Fruit fly (Drosophila melanogaster) whole organism, prepupa: ENCODE measurements around the gene PGRP-LC.
A peak's percentile ranks its signal among the peaks of the same experiment; 100 is the strongest.

Experiments
- Blimp-1 ChIP-seq: fragments of 200-800 bp; sonication (Bioruptor generic); optimal IDR thresholded peaks from 3 replicates; lab custom pipeline; 2017; ENCODE audit warnings: missing biosample characterization, missing genetic modification characterization, mild to moderate bottlenecking, moderate library complexity, missing genetic modification reagents
- CG10631 ChIP-seq: fragments of 200-800 bp; sonication (Bioruptor generic); optimal IDR thresholded peaks from 2 replicates; lab custom pipeline; 2016; ENCODE audit warnings: missing biosample characterization, missing genetic modification characterization
- CG11294 ChIP-seq: fragments of 200-800 bp; sonication (Bioruptor generic); IDR thresholded peaks from 2 replicates; pipeline ENCODE4 v1.3.6; 2022; ENCODE audit warnings: missing biosample characterization, missing genetic modification characterization
- CG11902 ChIP-seq: fragments of 200-800 bp; sonication (Bioruptor generic); optimal IDR thresholded peaks from 3 replicates; lab custom pipeline; 2016; ENCODE audit warnings: missing biosample characterization, missing genetic modification characterization
- CG16779 ChIP-seq: fragments of 200-800 bp; sonication (Bioruptor generic); optimal IDR thresholded peaks from 3 replicates; lab custom pipeline; 2017; ENCODE audit warnings: missing biosample characterization, mild to moderate bottlenecking, missing genetic modification characterization
- CG3032 ChIP-seq: fragments of 200-800 bp; optimal IDR thresholded peaks from 2 replicates; lab custom pipeline; 2019; ENCODE audit warnings: missing biosample characterization, mild to moderate bottlenecking, missing genetic modification characterization, moderate library complexity
- CG31627 ChIP-seq: fragments of 200-800 bp; sonication (Bioruptor generic); optimal IDR thresholded peaks from 3 replicates; lab custom pipeline; 2016; ENCODE audit warnings: missing biosample characterization, missing genetic modification characterization
- CG34406 ChIP-seq: fragments of 200-800 bp; sonication (Bioruptor generic); optimal IDR thresholded peaks from 3 replicates; lab custom pipeline; 2016; ENCODE audit warnings: missing biosample characterization, missing genetic modification characterization
- CG6163 ChIP-seq: fragments of 200-800 bp; sonication (Bioruptor generic); IDR thresholded peaks from 3 replicates; pipeline ENCODE4 v1.3.6; 2022; ENCODE audit warnings: missing biosample characterization, missing genetic modification characterization
- CG6276 ChIP-seq: fragments of 200-800 bp; sonication (Bioruptor generic); optimal IDR thresholded peaks from 2 replicates; lab custom pipeline; 2017; ENCODE audit warnings: missing biosample characterization, mild to moderate bottlenecking, missing genetic modification characterization
- CG6808 ChIP-seq: fragments of 200-800 bp; sonication (Bioruptor generic); optimal IDR thresholded peaks from 3 replicates; lab custom pipeline; 2017; ENCODE audit warnings: missing biosample characterization, missing genetic modification characterization, mild to moderate bottlenecking, moderate library complexity, missing genetic modification reagents
- CG6854 ChIP-seq: fragments of 200-800 bp; sonication (Bioruptor generic); optimal IDR thresholded peaks from 2 replicates; lab custom pipeline; 2017; ENCODE audit warnings: missing biosample characterization, mild to moderate bottlenecking, missing genetic modification characterization
- CG7368 ChIP-seq: fragments of 200-800 bp; sonication (Bioruptor generic); optimal IDR thresholded peaks from 3 replicates; lab custom pipeline; 2016; ENCODE audit warnings: missing biosample characterization, missing genetic modification characterization
- CG8119 ChIP-seq: fragments of 200-800 bp; sonication (Bioruptor generic); IDR thresholded peaks from 3 replicates; pipeline ENCODE4 v1.3.6; 2022; ENCODE audit warnings: missing biosample characterization, missing genetic modification characterization
- CG8319 ChIP-seq: fragments of 200-800 bp; sonication (Bioruptor generic); optimal IDR thresholded peaks from 3 replicates; lab custom pipeline; 2016; ENCODE audit warnings: missing biosample characterization, missing genetic modification characterization
- CG8632 ChIP-seq: fragments of 200-800 bp; sonication (Bioruptor generic); optimal IDR thresholded peaks from 3 replicates; lab custom pipeline; 2016; ENCODE audit warnings: missing biosample characterization, missing genetic modification characterization
- CG9139 ChIP-seq: fragments of 200-800 bp; sonication (Bioruptor generic); optimal IDR thresholded peaks from 3 replicates; lab custom pipeline; 2017; ENCODE audit warnings: missing biosample characterization, mild to moderate bottlenecking, missing genetic modification characterization
- Eip75B ChIP-seq: fragments of 200-800 bp; sonication (Bioruptor generic); optimal IDR thresholded peaks from 3 replicates; lab custom pipeline; 2016; ENCODE audit warnings: missing biosample characterization, missing genetic modification characterization
- Eip78C ChIP-seq: fragments of 200-800 bp; sonication (Bioruptor generic); peaks from one replicate; lab custom pipeline; 2016; ENCODE audit warnings: missing biosample characterization, missing genetic modification characterization
- Eip93F ChIP-seq: fragments of 200-800 bp; sonication (Bioruptor generic); optimal IDR thresholded peaks from 2 replicates; lab custom pipeline; 2016; ENCODE audit warnings: missing biosample characterization, mild to moderate bottlenecking, missing genetic modification characterization
- Ets96B ChIP-seq: fragments of 200-800 bp; optimal IDR thresholded peaks from 2 replicates; lab custom pipeline; 2019; ENCODE audit warnings: missing biosample characterization, mild to moderate bottlenecking, missing genetic modification characterization, moderate library complexity
- Hr39 ChIP-seq: fragments of 200-800 bp; sonication (Bioruptor generic); optimal IDR thresholded peaks from 2 replicates; lab custom pipeline; 2016; ENCODE audit warnings: missing biosample characterization, missing genetic modification characterization
- Lpt ChIP-seq: fragments of 200-800 bp; sonication (Bioruptor generic); optimal IDR thresholded peaks from 3 replicates; lab custom pipeline; 2016; ENCODE audit warnings: missing biosample characterization, missing genetic modification characterization
- Met ChIP-seq: fragments of 200-800 bp; sonication (Bioruptor generic); optimal IDR thresholded peaks from 3 replicates; lab custom pipeline; 2016; ENCODE audit warnings: missing biosample characterization, missing genetic modification characterization
- OdsH ChIP-seq: fragments of 200-800 bp; sonication (Bioruptor generic); optimal IDR thresholded peaks from 3 replicates; lab custom pipeline; 2016; ENCODE audit warnings: missing biosample characterization, missing genetic modification characterization
- Smox ChIP-seq: fragments of 200-800 bp; sonication (Bioruptor generic); optimal IDR thresholded peaks from 3 replicates; lab custom pipeline; 2016; ENCODE audit warnings: missing biosample characterization, missing genetic modification characterization
- Sox102F ChIP-seq: fragments of 200-800 bp; sonication (Bioruptor generic); optimal IDR thresholded peaks from 2 replicates; lab custom pipeline; 2016; ENCODE audit warnings: missing biosample characterization, mild to moderate bottlenecking, missing genetic modification characterization
- Sox14 ChIP-seq: fragments of 200-800 bp; sonication (Bioruptor generic); optimal IDR thresholded peaks from 3 replicates; lab custom pipeline; 2016; ENCODE audit warnings: missing biosample characterization, missing genetic modification characterization
- Sox15 ChIP-seq: fragments of 200-800 bp; sonication (Bioruptor generic); optimal IDR thresholded peaks from 3 replicates; lab custom pipeline; 2016; ENCODE audit warnings: missing biosample characterization, missing genetic modification characterization
- achi ChIP-seq: fragments of 200-800 bp; sonication (Bioruptor generic); optimal IDR thresholded peaks from 3 replicates; lab custom pipeline; 2016; ENCODE audit warnings: missing biosample characterization, missing genetic modification characterization
- cyc ChIP-seq: fragments of 200-800 bp; sonication (Bioruptor generic); optimal IDR thresholded peaks from 3 replicates; lab custom pipeline; 2016; ENCODE audit warnings: missing biosample characterization, missing genetic modification characterization
- dac ChIP-seq: fragments of 200-800 bp; sonication (Bioruptor generic); optimal IDR thresholded peaks from 2 replicates; lab custom pipeline; 2017; ENCODE audit warnings: missing biosample characterization, mild to moderate bottlenecking, missing genetic modification characterization
- eg ChIP-seq: fragments of 200-800 bp; sonication (Bioruptor generic); IDR thresholded peaks from 3 replicates; pipeline ENCODE4 v1.3.6; 2022; ENCODE audit warnings: missing biosample characterization, missing genetic modification characterization
- fd85E ChIP-seq: fragments of 200-800 bp; sonication (Bioruptor generic); optimal IDR thresholded peaks from 3 replicates; lab custom pipeline; 2016; ENCODE audit warnings: missing biosample characterization, missing genetic modification characterization
- fkh ChIP-seq: fragments of 200-800 bp; sonication (Bioruptor generic); optimal IDR thresholded peaks from 3 replicates; lab custom pipeline; 2017; ENCODE audit warnings: missing biosample characterization, mild to moderate bottlenecking, missing genetic modification characterization, moderate library complexity
- lz ChIP-seq: fragments of 200-800 bp; sonication (Bioruptor generic); optimal IDR thresholded peaks from 3 replicates; lab custom pipeline; 2016; ENCODE audit warnings: missing biosample characterization, missing genetic modification characterization
- spab ChIP-seq: fragments of 200-800 bp; sonication (Bioruptor generic); optimal IDR thresholded peaks from 2 replicates; lab custom pipeline; 2017; ENCODE audit warnings: missing biosample characterization, mild to moderate bottlenecking, missing genetic modification characterization, missing genetic modification reagents
- ss ChIP-seq, 2 experiments: fragments of 200-800 bp; sonication (Bioruptor generic); optimal IDR thresholded peaks; 2 replicates in 1 of 2; 3 replicates in 1 of 2; lab custom pipeline; 2017 to 2018; ENCODE audit warnings: mild to moderate bottlenecking in 2 of 2, missing biosample characterization in 2 of 2, missing genetic modification characterization in 2 of 2, moderate library complexity in 1 of 2
- svp ChIP-seq: fragments of 200-800 bp; sonication (Bioruptor generic); peaks from one replicate; lab custom pipeline; 2016; ENCODE audit warnings: missing biosample characterization, missing genetic modification characterization
- topi ChIP-seq: fragments of 200-800 bp; sonication (Bioruptor generic); optimal IDR thresholded peaks from 3 replicates; lab custom pipeline; 2016; ENCODE audit warnings: missing biosample characterization, missing genetic modification characterization
- vri ChIP-seq: fragments of 200-800 bp; sonication (Bioruptor generic); optimal IDR thresholded peaks from 3 replicates; lab custom pipeline; 2016; ENCODE audit warnings: missing biosample characterization, mild to moderate bottlenecking, missing genetic modification characterization

Gene PGRP-LC

DNA sequence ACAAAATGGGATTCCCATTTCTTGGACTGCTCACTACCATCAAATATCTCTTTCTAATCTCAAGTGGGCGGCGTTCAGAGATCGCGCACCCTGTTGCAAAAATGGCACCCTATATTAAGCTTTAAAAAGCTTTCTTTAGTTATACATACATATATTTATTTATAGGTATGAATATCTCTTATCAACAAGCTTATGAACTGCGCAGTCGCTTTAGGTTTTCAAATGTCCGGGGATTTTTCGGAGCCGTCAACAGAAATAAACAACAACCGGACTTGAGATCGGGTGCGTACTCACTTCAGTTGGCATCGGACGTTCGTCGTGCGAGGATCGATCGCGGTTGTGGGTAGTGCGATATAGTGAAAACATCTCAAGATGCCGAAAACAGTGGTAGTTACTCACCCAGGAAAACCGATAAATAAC lies 10.7 kb downstream of the PGRP-LC start, which contains the start of gene PGRP-LF (continued):
- TF ChIP-seq lz (GFP tag; lab: Kevin White, UChicago) (no peak), CG10631 (GFP tag; lab: Kevin White, UChicago) (no peak), dac (no peak), CG11902 (GFP tag; lab: Kevin White, UChicago) (no peak), CG6163 (GFP tag; lab: Robert Waterston, UW) (no peak), ss (GFP tag; optimal IDR thresholded peaks at IDR 0.05; lab: Kevin White, UChicago) (no peak), achi (GFP tag; lab: Kevin White, UChicago) (peak; percentile 28), fd85E (GFP tag; lab: Kevin White, UChicago) (no peak), CG8632 (no peak), CG3032 (no peak)
- TF ChIP-seq, all 60 proteins: peak for 17

DNA sequence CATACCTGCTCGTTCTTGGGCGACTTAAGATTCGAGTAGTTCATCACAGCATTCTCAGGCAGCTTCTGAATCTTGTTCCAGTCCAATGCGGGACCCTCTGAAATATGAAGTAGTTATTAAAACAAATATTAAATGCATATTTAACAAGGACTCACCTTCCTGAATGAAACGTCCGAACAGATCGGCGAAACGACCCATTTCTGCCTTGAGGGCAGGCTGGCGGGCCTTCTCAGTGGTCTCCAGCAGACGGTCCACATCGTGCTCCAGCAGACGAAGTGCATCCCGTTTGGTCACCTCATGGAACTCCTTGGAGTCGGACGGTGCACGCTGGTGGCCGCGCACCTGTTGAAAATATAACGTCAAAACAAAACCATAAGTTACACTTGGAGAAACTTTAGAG lies 15.1 kb downstream of the PGRP-LC start, which contains the start of gene CG32040:
Gene CG32040, plus strand, starts transcription at position 301 of the 400 bp plus-strand sequence.
- TF ChIP-seq Eip93F (no peak), Smox (no peak), CG8319 (GFP tag; lab: Kevin White, UChicago) (no peak), Eip75B (no peak), Hr39 (no peak), CG6276 (GFP tag; lab: Kevin White, UChicago) (no peak), CG7368 (no peak), CG9139 (GFP tag; lab: Kevin White, UChicago) (no peak)
- TF ChIP-seq, all 60 proteins: peak for 0

DNA sequence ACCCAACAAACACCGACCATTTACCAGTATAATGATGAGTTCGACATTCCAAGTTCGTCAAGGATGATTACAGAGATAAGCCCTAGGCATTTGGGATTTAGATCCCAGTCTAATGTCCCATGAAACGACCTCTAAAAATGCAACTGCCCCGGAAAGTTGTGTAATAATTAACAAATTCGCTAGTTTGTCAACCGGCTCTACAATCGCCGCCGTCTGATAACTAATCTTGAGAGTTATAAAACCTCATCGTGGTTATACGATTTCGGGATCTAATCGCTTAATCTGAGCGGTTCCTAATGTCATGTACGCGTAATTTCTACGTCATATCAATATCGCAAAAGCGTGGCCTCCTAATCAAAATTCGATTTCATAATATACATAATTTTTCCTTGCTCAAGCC lies 16.9 kb downstream of the PGRP-LC start:
- TF ChIP-seq Eip78C (no peak), CG34406 (GFP tag; lab: Kevin White, UChicago) (no peak), vri (GFP tag; lab: Kevin White, UChicago) (peak; percentile 39), Ets96B (tag; lab: Kevin White, UChicago) (no peak), Sox14 (GFP tag; lab: Kevin White, UChicago) (no peak), CG6276 (GFP tag; lab: Kevin White, UChicago) (no peak)

DNA sequence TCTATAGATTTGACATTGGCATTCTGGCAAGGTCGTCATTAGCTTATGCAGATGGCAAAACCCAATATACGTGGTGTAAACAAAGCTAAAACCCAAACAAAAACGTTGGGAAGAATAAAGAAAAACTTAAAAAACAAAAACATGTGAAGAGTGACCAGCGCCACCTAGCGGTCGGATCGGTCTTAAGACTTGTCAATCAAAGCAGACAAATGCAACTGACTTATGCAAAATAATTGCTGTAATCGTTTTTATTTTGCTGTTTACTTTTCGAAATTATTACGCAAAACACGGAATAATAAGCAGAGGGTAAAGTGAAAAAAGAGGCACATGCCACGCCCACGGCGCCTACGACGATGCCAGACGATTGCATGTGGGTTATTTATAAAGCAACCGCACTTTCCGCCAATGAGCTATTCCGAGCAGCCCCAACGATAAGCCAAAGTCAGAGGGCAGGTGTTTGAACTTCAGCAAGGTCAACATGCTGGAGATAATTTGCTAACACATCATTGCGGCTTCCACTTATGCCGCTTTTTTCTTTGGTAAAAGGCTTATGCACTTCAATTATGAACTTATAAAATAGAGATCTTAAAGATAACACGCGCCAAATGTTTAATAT lies 17.6 kb downstream of the PGRP-LC start:
- no peak for TF ChIP-seq dac
- TF ChIP-seq Sox15 (GFP tag; lab: Kevin White, UChicago) = no peak
- peak; percentile 28 for TF ChIP-seq Eip78C
- TF ChIP-seq Smox = no peak
- TF ChIP-seq fkh (GFP tag; lab: Kevin White, UChicago) = peak; percentile 26
- no peak for TF ChIP-seq Eip93F
- peak; percentile 98 for TF ChIP-seq svp

DNA sequence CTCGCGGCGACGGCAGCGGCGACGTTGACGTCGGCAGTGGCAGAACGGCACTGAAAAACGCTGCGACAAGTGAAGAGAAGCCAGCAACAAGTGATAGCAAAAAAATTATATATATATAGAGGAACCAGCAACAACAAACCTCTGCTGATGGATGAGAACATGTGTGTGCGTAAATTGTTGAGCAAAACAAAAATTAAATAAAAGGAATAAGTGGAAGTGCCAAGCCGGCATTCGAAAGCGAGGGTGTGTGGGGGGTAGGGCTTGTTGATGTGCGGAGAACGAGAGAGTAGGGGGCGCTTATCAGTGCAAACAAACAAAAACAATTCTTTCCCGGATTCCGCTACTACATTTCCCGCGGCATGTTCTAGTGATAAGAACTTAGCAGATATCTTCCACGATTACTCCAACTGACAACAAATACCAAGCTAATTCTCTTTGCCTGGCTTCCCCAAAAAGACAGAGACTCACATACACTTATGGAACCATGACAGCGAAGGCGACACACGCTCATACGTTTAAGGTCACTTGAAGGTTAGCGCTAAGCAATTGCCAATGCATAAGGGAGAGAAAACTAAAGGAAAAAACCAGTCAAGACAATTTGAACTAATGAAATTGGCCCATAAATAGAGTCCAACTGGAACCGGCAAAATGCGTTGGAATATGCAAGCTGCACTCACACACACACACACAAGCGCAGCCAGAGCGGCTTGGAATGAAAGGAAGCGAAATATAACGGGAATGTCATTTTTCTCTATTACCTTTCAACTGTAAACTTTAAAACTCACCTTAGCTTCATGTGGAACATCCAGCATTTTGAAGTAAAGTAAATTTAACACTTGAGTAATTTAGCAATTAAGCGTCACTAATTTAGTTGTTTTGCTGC lies 19.5 kb downstream of the PGRP-LC start:
- TF ChIP-seq Blimp-1 (GFP tag; lab: Kevin White, UChicago) (no peak), CG31627 (GFP tag; lab: Kevin White, UChicago) (no peak), CG6808 (peak; percentile 62), cyc (GFP tag; lab: Kevin White, UChicago) (no peak), Ets96B (tag; lab: Kevin White, UChicago) (peak; percentile 51), Smox (no peak), CG7368 (no peak), CG6854 (GFP tag; lab: Kevin White, UChicago) (no peak), Sox102F (GFP tag; lab: Kevin White, UChicago) (no peak), topi (GFP tag; lab: Kevin White, UChicago) (no peak), eg (no peak), dac (no peak), CG8119 (GFP tag; lab: Robert Waterston, UW) (no peak; the same call in 2 of the 3 replicates), ss (GFP tag; optimal IDR thresholded peaks at IDR 0.05; lab: Kevin White, UChicago) (peak; percentile 48 to 77), CG3032 (peak; percentile 53), Eip78C (peak; percentile 74), CG11294 (GFP tag; lab: Robert Waterston, UW) (no peak), Met (GFP tag; lab: Kevin White, UChicago) (no peak), Eip75B (peak; percentile 21), Lpt (GFP tag; lab: Kevin White, UChicago) (no peak), CG8632 (no peak), CG16779 (tag; lab: Kevin White, UChicago) (peak; percentile 83), OdsH (GFP tag; lab: Kevin White, UChicago) (no peak), spab (GFP tag; lab: Kevin White, UChicago) (peak; percentile 45), CG10631 (GFP tag; lab: Kevin White, UChicago) (peak; percentile 20)
